Worm (Caenorhabditis elegans): ENCODE results near the gene B0410.3.

Gene B0410.3

ce11 chrX:2841754-2842153 is 49.5 kb downstream of the B0410.3 start (continued):
- TF ChIP-seq snu-23 (GFP tag; optimal IDR thresholded peaks at IDR 0.05): no peak
- no peak for TF ChIP-seq nhr-84 (tag; optimal IDR thresholded peaks at IDR 0.05)
- no peak for TF ChIP-seq nhr-90 (tag; optimal IDR thresholded peaks at IDR 0.05; ENCODE audit: poor library complexity)
- TF ChIP-seq C16A3.4 (tag; optimal IDR thresholded peaks at IDR 0.05): no peak
- TF ChIP-seq elt-2 (tag; optimal IDR thresholded peaks at IDR 0.05): peak; percentile 81
- TF ChIP-seq unc-130 (tag; optimal IDR thresholded peaks at IDR 0.05): no peak
- TF ChIP-seq lir-3 (tag; optimal IDR thresholded peaks at IDR 0.05; ENCODE audit: poor library complexity): no peak
- TF ChIP-seq lin-13 (GFP tag; optimal IDR thresholded peaks at IDR 0.05): no peak
- no peak for TF ChIP-seq grh-1 (GFP tag; IDR thresholded peaks at IDR 0.05)
- no peak for TF ChIP-seq fkh-10 (GFP tag; optimal IDR thresholded peaks at IDR 0.05)
- TF ChIP-seq ztf-4 (tag; optimal IDR thresholded peaks at IDR 0.05): no peak
- no peak for TF ChIP-seq lin-15B (tag; optimal IDR thresholded peaks at IDR 0.05)
- no peak for TF ChIP-seq zip-4 (GFP tag; optimal IDR thresholded peaks at IDR 0.05)
- TF ChIP-seq lsy-2 (tag; optimal IDR thresholded peaks at IDR 0.05): no peak
- no peak for TF ChIP-seq lin-14 (GFP tag; optimal IDR thresholded peaks at IDR 0.05)
- no peak for TF ChIP-seq aha-1 (tag; optimal IDR thresholded peaks at IDR 0.05)
- TF ChIP-seq ceh-8 (GFP tag; optimal IDR thresholded peaks at IDR 0.05): no peak
- no peak for TF ChIP-seq fkh-4 (tag; optimal IDR thresholded peaks at IDR 0.05; ENCODE audit: borderline replicate concordance)
- no peak for TF ChIP-seq egl-27 (tag; optimal IDR thresholded peaks at IDR 0.05)
- TF ChIP-seq irx-1 (tag; optimal IDR thresholded peaks at IDR 0.05): no peak
- TF ChIP-seq ceh-82 (tag; optimal IDR thresholded peaks at IDR 0.05): no peak
- TF ChIP-seq nhr-76 (tag; optimal IDR thresholded peaks at IDR 0.05): no peak
- no peak for TF ChIP-seq swsn-7 (tag; optimal IDR thresholded peaks at IDR 0.05)
- TF ChIP-seq nhr-71 (tag; optimal IDR thresholded peaks at IDR 0.05): peak; percentile 9
- no peak for TF ChIP-seq ceh-88 (GFP tag; IDR thresholded peaks at IDR 0.05)
- no peak for TF ChIP-seq vab-15 (tag; optimal IDR thresholded peaks at IDR 0.05)
- no peak for TF ChIP-seq mdl-1 (tag; optimal IDR thresholded peaks at IDR 0.05)
- peak in 1 of 3 experiments; percentile 29 for TF ChIP-seq dpl-1 (GFP tag; optimal IDR thresholded peaks at IDR 0.05)
- no peak for TF ChIP-seq nhr-12 (tag; optimal IDR thresholded peaks at IDR 0.05)

Data from whole organism, L1 larva.